Worm (Caenorhabditis elegans): Measurements from ENCODE around the gene srh-63.

- TF ChIP-seq him-1 (tag; optimal IDR thresholded peaks at IDR 0.05), result no peak
- no peak for TF ChIP-seq dao-5 (tag; optimal IDR thresholded peaks at IDR 0.05)
Measured at ce11 chrIV:14481984-14482383, 41.7 kb upstream of the srh-63 start, which contains the start of gene Y57G11A.4.
